Fruit fly (Drosophila melanogaster) whole organism, pupa: ENCODE measurements around the gene CG6340.
A peak's percentile ranks its signal among the peaks of the same experiment; 100 is the strongest.

ENCODE experiments used
- CG14655 ChIP-seq: fragments of 200-800 bp; sonication (Bioruptor generic); optimal IDR thresholded peaks from 3 replicates; lab custom pipeline; 2017; ENCODE audit warnings: mild to moderate bottlenecking, missing biosample characterization, missing genetic modification reagents, missing genetic modification characterization
- CG34367 ChIP-seq: fragments of 200-800 bp; sonication (Bioruptor generic); optimal IDR thresholded peaks from 2 replicates; lab custom pipeline; 2018; ENCODE audit warnings: missing biosample characterization, mild to moderate bottlenecking, missing genetic modification characterization
- D1 ChIP-seq: fragments of 200-800 bp; sonication (Bioruptor generic); optimal IDR thresholded peaks from 2 replicates; lab custom pipeline; 2018; ENCODE audit warnings: missing biosample characterization, mild to moderate bottlenecking, missing genetic modification characterization, moderate library complexity
- Pif1A ChIP-seq: fragments of 200-800 bp; sonication (Bioruptor generic); optimal IDR thresholded peaks from 3 replicates; lab custom pipeline; 2016; ENCODE audit warnings: missing biosample characterization, missing genetic modification characterization
- Snoo ChIP-seq: fragments of 200-800 bp; sonication (Bioruptor generic); optimal IDR thresholded peaks from 3 replicates; lab custom pipeline; 2017; ENCODE audit warnings: missing biosample characterization, mild to moderate bottlenecking, missing genetic modification characterization, inconsistent platforms
- fd96Ca ChIP-seq: fragments of 200-800 bp; sonication (Bioruptor generic); IDR thresholded peaks from 3 replicates; pipeline ENCODE4 v1.3.6; 2022; ENCODE audit warnings: missing biosample characterization, missing genetic modification characterization
- rn ChIP-seq: fragments of 200-800 bp; sonication (Bioruptor generic); IDR thresholded peaks from 2 replicates; pipeline ENCODE4 v1.3.6; 2022; ENCODE audit warnings: missing biosample characterization, missing genetic modification characterization

- TF ChIP-seq fd96Ca (GFP tag; lab: Robert Waterston, UW), result peak; percentile 13; the same call in 1 of the 3 replicates
- no peak for TF ChIP-seq rn
- TF ChIP-seq Snoo (tag; lab: Kevin White, UChicago), result no peak
- peak; percentile 9 for TF ChIP-seq CG14655 (GFP tag; lab: Kevin White, UChicago)
- no peak for TF ChIP-seq D1 (tag; lab: Kevin White, UChicago)
- TF ChIP-seq Pif1A, result no peak
- no peak for TF ChIP-seq CG34367 (tag; lab: Kevin White, UChicago)
These were observed 33.4 kb upstream of the CG6340 start for dm6 chrX:15448809-15449208.
